Worm (Caenorhabditis elegans) whole organism, mixed stage, embryonic: ENCODE results near the gene exos-4.2.

Experiments
- M03D4.4 ChIP-seq: sonication (generic microtip); optimal IDR thresholded peaks from 2 replicates; lab custom pipeline; 2017; ENCODE audit warnings: mild to moderate bottlenecking, missing genetic modification characterization, missing compliant biosample characterization
- bed-3 ChIP-seq: fragments of 200-800 bp; sonication (Bioruptor generic); optimal IDR thresholded peaks from 3 replicates; lab custom pipeline; 2018; ENCODE audit warnings: mild to moderate bottlenecking, missing genetic modification characterization, moderate library complexity, missing compliant biosample characterization
- blmp-1 ChIP-seq: fragments of 150-350 bp; optimal IDR thresholded peaks from 2 replicates; lab custom pipeline; 2014; ENCODE audit warnings: missing biosample characterization, missing genetic modification characterization
- ceh-39 ChIP-seq: fragments of 150-350 bp; optimal IDR thresholded peaks from 2 replicates; lab custom pipeline; 2014; ENCODE audit warnings: missing biosample characterization, missing genetic modification characterization
- ceh-43 ChIP-seq: fragments of 200-800 bp; sonication (Bioruptor generic); optimal IDR thresholded peaks from 2 replicates; lab custom pipeline; 2018; ENCODE audit warnings: mild to moderate bottlenecking, missing genetic modification characterization, moderate library complexity, missing compliant biosample characterization
- ceh-83 ChIP-seq: fragments of 200-800 bp; sonication (Bioruptor generic); optimal IDR thresholded peaks from 2 replicates; lab custom pipeline; 2018; ENCODE audit warnings: mild to moderate bottlenecking, missing genetic modification characterization, missing compliant biosample characterization
- ces-1 ChIP-seq: fragments of 150-350 bp; optimal IDR thresholded peaks from 2 replicates; lab custom pipeline; 2014; ENCODE audit warnings: missing biosample characterization, missing genetic modification reagents, missing genetic modification characterization
- cnd-1 ChIP-seq: fragments of 200-800 bp; sonication (Bioruptor generic); optimal IDR thresholded peaks from 2 replicates; lab custom pipeline; 2018; ENCODE audit warnings: mild to moderate bottlenecking, missing genetic modification characterization, missing compliant biosample characterization
- drap-1 ChIP-seq: fragments of 200-800 bp; sonication (Bioruptor generic); optimal IDR thresholded peaks from 3 replicates; lab custom pipeline; 2018; ENCODE audit warnings: mild to moderate bottlenecking, missing genetic modification characterization, missing compliant biosample characterization
- elt-1 ChIP-seq: sonication (generic microtip); optimal IDR thresholded peaks from 2 replicates; lab custom pipeline; 2017; ENCODE audit warnings: missing genetic modification characterization, mild to moderate bottlenecking, missing compliant biosample characterization, antibody characterized with exemption, moderate library complexity, borderline replicate concordance; ENCODE audit not compliant: insufficient read depth
- elt-3 ChIP-seq: fragments of 150-350 bp; optimal IDR thresholded peaks from 2 replicates; lab custom pipeline; 2014; ENCODE audit warnings: missing biosample characterization, missing genetic modification characterization
- flh-1 ChIP-seq: fragments of 200-800 bp; sonication (Bioruptor generic); optimal IDR thresholded peaks from 2 replicates; lab custom pipeline; 2018; ENCODE audit warnings: mild to moderate bottlenecking, missing genetic modification characterization, moderate library complexity, missing compliant biosample characterization
- ham-2 ChIP-seq: fragments of 200-800 bp; sonication (Bioruptor generic); optimal IDR thresholded peaks from 2 replicates; lab custom pipeline; 2018; ENCODE audit warnings: mild to moderate bottlenecking, missing genetic modification characterization, missing compliant biosample characterization
- hlh-1 ChIP-seq: fragments of 150-350 bp; optimal IDR thresholded peaks from 2 replicates; lab custom pipeline; 2014; ENCODE audit warnings: missing biosample characterization, missing genetic modification reagents, missing genetic modification characterization
- lin-13 ChIP-seq: fragments of 150-350 bp; optimal IDR thresholded peaks from 2 replicates; lab custom pipeline; 2014; ENCODE audit warnings: missing biosample characterization, missing genetic modification characterization
- lin-32 ChIP-seq: fragments of 200-800 bp; sonication (Bioruptor generic); optimal IDR thresholded peaks from 2 replicates; lab custom pipeline; 2018; ENCODE audit warnings: mild to moderate bottlenecking, missing genetic modification characterization, missing compliant biosample characterization
- lsy-2 ChIP-seq: fragments of 150-350 bp; optimal IDR thresholded peaks from 2 replicates; lab custom pipeline; 2014; ENCODE audit warnings: missing biosample characterization, missing genetic modification characterization
- mab-5 ChIP-seq: fragments of 150-350 bp; optimal IDR thresholded peaks from 2 replicates; lab custom pipeline; 2014; ENCODE audit warnings: missing biosample characterization, missing genetic modification characterization
- mep-1 ChIP-seq: fragments of 150-350 bp; optimal IDR thresholded peaks from 2 replicates; lab custom pipeline; 2017; ENCODE audit warnings: missing biosample characterization, missing genetic modification reagents, missing genetic modification characterization, inconsistent platforms
- mls-2 ChIP-seq: sonication (generic microtip); optimal IDR thresholded peaks from 2 replicates; lab custom pipeline; 2016; ENCODE audit warnings: mild to moderate bottlenecking, missing genetic modification characterization, moderate library complexity, missing compliant biosample characterization
- nhr-12 ChIP-seq: fragments of 150-350 bp; optimal IDR thresholded peaks from 2 replicates; lab custom pipeline; 2014; ENCODE audit warnings: missing biosample characterization, missing genetic modification characterization
- nhr-2 ChIP-seq: fragments of 150-350 bp; optimal IDR thresholded peaks from 2 replicates; lab custom pipeline; 2014; ENCODE audit warnings: missing biosample characterization, missing genetic modification characterization
- nhr-237 ChIP-seq: fragments of 150-350 bp; optimal IDR thresholded peaks from 2 replicates; lab custom pipeline; 2014; ENCODE audit warnings: missing biosample characterization, missing genetic modification characterization
- nhr-28 ChIP-seq: fragments of 150-350 bp; optimal IDR thresholded peaks from 2 replicates; lab custom pipeline; 2014; ENCODE audit warnings: missing biosample characterization, missing genetic modification characterization
- nhr-76 ChIP-seq: sonication (generic microtip); optimal IDR thresholded peaks from 2 replicates; lab custom pipeline; 2017; ENCODE audit warnings: missing biosample characterization, missing genetic modification characterization
- pha-4 ChIP-seq: fragments of 150-350 bp; optimal IDR thresholded peaks from 2 replicates; lab custom pipeline; 2018; ENCODE audit warnings: missing biosample characterization, missing genetic modification reagents, missing genetic modification characterization
- sem-2 ChIP-seq: fragments of 200-800 bp; sonication (Bioruptor generic); optimal IDR thresholded peaks from 2 replicates; lab custom pipeline; 2018; ENCODE audit warnings: mild to moderate bottlenecking, missing genetic modification characterization, missing compliant biosample characterization
- snpc-4 ChIP-seq: fragments of 150-350 bp; optimal IDR thresholded peaks from 2 replicates; lab custom pipeline; 2014; ENCODE audit warnings: missing biosample characterization, missing genetic modification characterization
- sptf-1 ChIP-seq: sonication (generic microtip); optimal IDR thresholded peaks from 2 replicates; lab custom pipeline; 2017; ENCODE audit warnings: mild to moderate bottlenecking, missing genetic modification characterization, moderate library complexity, missing compliant biosample characterization
- tbx-8 ChIP-seq: fragments of 200-800 bp; sonication (Bioruptor generic); optimal IDR thresholded peaks from 2 replicates; lab custom pipeline; 2018; ENCODE audit warnings: mild to moderate bottlenecking, missing genetic modification characterization, moderate library complexity, missing compliant biosample characterization
- unc-120 ChIP-seq: sonication (generic microtip); optimal IDR thresholded peaks from 2 replicates; lab custom pipeline; 2017; ENCODE audit warnings: missing genetic modification characterization, missing compliant biosample characterization; ENCODE audit not compliant: poor library complexity, severe bottlenecking
- unc-39 ChIP-seq: fragments of 150-350 bp; optimal IDR thresholded peaks from 2 replicates; lab custom pipeline; 2014; ENCODE audit warnings: missing biosample characterization, missing genetic modification characterization
- unc-62 ChIP-seq: fragments of 150-350 bp; optimal IDR thresholded peaks from 2 replicates; lab custom pipeline; 2014; ENCODE audit warnings: missing biosample characterization, missing genetic modification reagents, missing genetic modification characterization
- zip-8 ChIP-seq: fragments of 150-350 bp; optimal IDR thresholded peaks from 2 replicates; lab custom pipeline; 2014; ENCODE audit warnings: missing biosample characterization, missing genetic modification characterization
- ztf-11 ChIP-seq: fragments of 150-350 bp; optimal IDR thresholded peaks from 2 replicates; lab custom pipeline; 2014; ENCODE audit warnings: missing biosample characterization, missing genetic modification characterization

exos-4.2 gene

ce11 chrIII:822546-823272 is 37.3 kb upstream of the exos-4.2 start, which contains the start of gene clec-149:
Gene clec-149 (plus strand): TSS chrIII:823222.
- no peak for TF ChIP-seq cnd-1
- TF ChIP-seq unc-62: peak; percentile 43
- TF ChIP-seq nhr-28 (tag; lab: Kevin White, UChicago): no peak
- no peak for TF ChIP-seq tbx-8 (GFP tag; lab: Kevin White, UChicago)
- no peak for TF ChIP-seq blmp-1
- TF ChIP-seq lsy-2 (tag; lab: Kevin White, UChicago): no peak

- no peak for TF ChIP-seq ceh-39
- TF ChIP-seq mep-1 (tag; lab: Kevin White, UChicago): no peak
- no peak for TF ChIP-seq M03D4.4 (tag; lab: Kevin White, UChicago)
- no peak for TF ChIP-seq pha-4 (tag; lab: Kevin White, UChicago)
- TF ChIP-seq nhr-76: no peak
- no peak for TF ChIP-seq ztf-11
These were observed 34.7 kb upstream of the exos-4.2 start for ce11 chrIII:825256-825655.

- no peak for TF ChIP-seq elt-3
- no peak for TF ChIP-seq nhr-2 (tag; lab: Kevin White, UChicago)
- no peak for TF ChIP-seq ceh-39
- no peak for TF ChIP-seq blmp-1
- TF ChIP-seq nhr-76: no peak
These were observed 28.0 kb upstream of the exos-4.2 start, which contains the start of gene ceeh-1 for ce11 chrIII:831961-832360. Gene ceeh-1 (minus strand): TSS chrIII:832277.

- TF ChIP-seq ztf-11 (no peak), cnd-1 (no peak), elt-1 (no peak), bed-3 (GFP tag; lab: Kevin White, UChicago) (no peak), mep-1 (tag; lab: Kevin White, UChicago) (no peak), unc-39 (tag; lab: Kevin White, UChicago) (no peak)
These were observed 27.0 kb upstream of the exos-4.2 start, which contains the start of gene zip-2 for ce11 chrIII:832855-833504. Gene zip-2 (plus strand): TSS chrIII:832982.

- TF ChIP-seq ceh-43 (GFP tag; lab: Kevin White, UChicago): no peak
- TF ChIP-seq nhr-12: no peak
- TF ChIP-seq nhr-76: no peak
- TF ChIP-seq M03D4.4 (tag; lab: Kevin White, UChicago): peak; percentile 33
- TF ChIP-seq unc-39 (tag; lab: Kevin White, UChicago): no peak
- peak; percentile 19 for TF ChIP-seq ztf-11
- peak; percentile 64 for TF ChIP-seq drap-1 (GFP tag; lab: Kevin White, UChicago)
- peak; percentile 57 for TF ChIP-seq unc-120
- TF ChIP-seq unc-62: peak; percentile 93
- peak; percentile 64 for TF ChIP-seq ces-1 (GFP tag; lab: Kevin White, UChicago)
- TF ChIP-seq elt-3: peak; percentile 83
- peak; percentile 36 for TF ChIP-seq zip-8
- peak; percentile 36 for TF ChIP-seq elt-1
- peak; percentile 51 for TF ChIP-seq ceh-83 (GFP tag; lab: Kevin White, UChicago)
- peak; percentile 91 for TF ChIP-seq nhr-237 (tag; lab: Kevin White, UChicago)
- no peak for TF ChIP-seq snpc-4 (tag; lab: Kevin White, UChicago)
- TF ChIP-seq hlh-1 (tag; lab: Kevin White, UChicago): peak; percentile 25
- TF ChIP-seq blmp-1: no peak
- TF ChIP-seq mls-2 (tag; lab: Kevin White, UChicago): peak; percentile 50
- TF ChIP-seq flh-1 (GFP tag; lab: Kevin White, UChicago): no peak
- no peak for TF ChIP-seq mab-5 (tag; lab: Kevin White, UChicago)
- TF ChIP-seq ham-2 (GFP tag; lab: Kevin White, UChicago): peak; percentile 35
- peak; percentile 53 for TF ChIP-seq cnd-1
- no peak for TF ChIP-seq sem-2
- peak; percentile 54 for TF ChIP-seq nhr-2 (tag; lab: Kevin White, UChicago)
- peak; percentile 94 for TF ChIP-seq pha-4 (tag; lab: Kevin White, UChicago)
- no peak for TF ChIP-seq lin-32 (GFP tag; lab: Kevin White, UChicago)
- peak; percentile 66 for TF ChIP-seq lsy-2 (tag; lab: Kevin White, UChicago)
- peak; percentile 67 for TF ChIP-seq lin-13 (tag; lab: Kevin White, UChicago)
- TF ChIP-seq bed-3 (GFP tag; lab: Kevin White, UChicago): no peak
- TF ChIP-seq mep-1 (tag; lab: Kevin White, UChicago): peak; percentile 84
- no peak for TF ChIP-seq nhr-28 (tag; lab: Kevin White, UChicago)
- peak; percentile 66 for TF ChIP-seq sptf-1 (tag; lab: Kevin White, UChicago)
- TF ChIP-seq ceh-39: peak; percentile 52
- TF ChIP-seq tbx-8 (GFP tag; lab: Kevin White, UChicago): no peak
These were observed 26.1 kb upstream of the exos-4.2 start for ce11 chrIII:833711-834442.
